Fruit fly (Drosophila melanogaster) Kc167 (cell line): ENCODE results near the gene CG15387.

ENCODE experiments used
- Sin3A ChIP-seq: fragments of >200 bp; optimal IDR thresholded peaks from 2 replicates; lab custom pipeline; 2018; ENCODE audit warnings: missing external identifiers
- h ChIP-seq: fragments of >200 bp; optimal IDR thresholded peaks from 3 replicates; lab custom pipeline; 2018; ENCODE audit warnings: missing external identifiers
- insv ChIP-seq: fragments of >200 bp; optimal IDR thresholded peaks from 3 replicates; lab custom pipeline; 2018; ENCODE audit warnings: missing external identifiers
- psq ChIP-seq: fragments of >200 bp; optimal IDR thresholded peaks from 2 replicates; lab custom pipeline; 2017; ENCODE audit warnings: missing external identifiers

dm6 chr2L:2178810-2179143 lies 47.3 kb downstream of the CG15387 start:
- TF ChIP-seq h (lab: Kevin White, UChicago) (no peak), psq (lab: Kevin White, UChicago) (no peak), Sin3A (lab: Kevin White, UChicago) (no peak), insv (lab: Kevin White, UChicago) (no peak)
